Fruit fly (Drosophila melanogaster): ENCODE data around the gene Ank2.

Ank2 gene

DNA sequence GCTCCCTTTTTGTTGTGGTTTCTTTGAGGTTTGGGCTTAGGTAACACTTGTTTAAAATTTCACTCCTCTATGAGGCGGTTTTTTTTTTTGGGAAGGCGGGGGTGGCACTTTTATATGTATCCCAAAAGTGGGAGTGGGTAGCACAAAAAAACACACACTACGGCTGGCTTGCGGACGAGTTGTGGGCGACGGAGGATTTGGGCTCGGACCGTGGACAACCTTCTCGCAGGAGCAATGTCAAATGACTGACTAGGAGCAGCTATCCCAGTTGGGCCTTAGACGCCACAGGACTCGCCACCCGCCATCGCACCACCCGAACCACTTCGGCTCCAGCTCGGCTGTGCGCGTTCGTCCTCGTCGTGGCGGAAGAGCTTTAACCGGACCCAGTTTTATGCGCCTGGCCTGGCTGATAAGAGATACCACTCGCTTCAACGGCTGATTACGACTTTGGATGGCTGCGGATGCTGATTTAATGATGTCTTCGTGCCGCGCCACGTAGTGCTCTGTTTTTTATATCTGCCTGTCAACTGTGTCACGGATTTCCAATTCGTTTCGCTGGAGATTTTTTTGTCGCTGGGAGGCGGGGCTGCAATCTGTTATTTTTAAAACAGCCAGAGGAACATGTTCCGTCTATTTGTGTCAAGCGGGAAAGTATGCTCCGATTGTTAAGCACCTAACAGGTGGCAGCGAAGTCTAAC is at the start of gene Ank2:
Gene Ank2 (minus strand): TSS at position 533 of the 698 bp plus-strand sequence.
- TF ChIP-seq Eip93F (GFP tag; optimal IDR thresholded peaks at IDR 0.05) (no peak), eg (GFP tag; IDR thresholded peaks at IDR 0.05) (0 out of 3 replicates have a peak, but pooled peaks have one; percentile 11), Sox15 (GFP tag; optimal IDR thresholded peaks at IDR 0.05) (no peak), dac (GFP tag; optimal IDR thresholded peaks at IDR 0.05) (no peak)

DNA sequence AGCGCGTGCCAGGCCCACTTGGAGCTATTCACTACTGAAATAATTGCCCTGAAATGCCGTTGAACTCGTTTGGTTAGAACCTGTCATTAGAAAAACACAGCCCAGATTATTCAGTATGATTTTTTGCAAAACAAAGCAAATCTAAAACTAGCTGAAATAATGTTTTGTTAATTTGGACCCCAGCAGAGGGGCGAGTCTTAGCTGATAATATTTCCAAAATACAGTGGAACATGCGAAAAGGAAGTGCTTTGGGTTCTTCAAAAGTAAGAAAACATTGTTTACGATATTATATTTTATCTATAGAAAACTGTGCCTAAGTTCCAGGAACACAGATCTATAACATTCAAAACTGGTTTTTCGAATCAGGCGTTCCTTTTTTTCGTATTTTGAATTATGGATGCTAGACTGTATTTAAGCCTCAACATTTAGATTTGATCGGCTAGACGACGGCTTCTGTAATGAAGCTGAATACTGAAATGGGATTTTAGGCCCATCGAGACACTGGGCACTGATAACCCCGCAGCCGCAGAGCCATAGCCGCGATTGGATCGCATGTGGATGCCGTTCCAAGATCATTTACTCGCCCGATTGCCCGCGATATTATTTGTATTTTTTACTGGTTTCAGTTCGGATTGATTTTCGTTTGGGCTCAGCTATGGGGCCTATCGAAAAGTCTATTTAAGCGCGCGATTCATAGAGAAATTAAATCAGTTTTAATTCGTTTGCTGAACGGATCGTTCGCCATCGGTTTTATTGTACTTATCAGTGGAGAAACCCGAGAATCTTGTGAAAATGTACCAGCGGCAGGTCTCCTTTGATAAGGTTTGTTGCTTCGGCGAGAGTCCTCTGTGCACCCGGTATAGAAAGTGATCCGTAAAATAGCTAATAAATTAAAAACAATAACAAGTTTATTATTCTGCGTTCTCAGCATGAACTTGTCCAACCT is 41.9 kb upstream of the Ank2 start, which contains the start of gene Hn:
Gene Hn (plus strand): TSS at position 619 of the 946 bp plus-strand sequence.
- TF ChIP-seq acj6 (GFP tag; optimal IDR thresholded peaks at IDR 0.05) (no peak), svp (GFP tag) (peak; percentile 97)

DNA sequence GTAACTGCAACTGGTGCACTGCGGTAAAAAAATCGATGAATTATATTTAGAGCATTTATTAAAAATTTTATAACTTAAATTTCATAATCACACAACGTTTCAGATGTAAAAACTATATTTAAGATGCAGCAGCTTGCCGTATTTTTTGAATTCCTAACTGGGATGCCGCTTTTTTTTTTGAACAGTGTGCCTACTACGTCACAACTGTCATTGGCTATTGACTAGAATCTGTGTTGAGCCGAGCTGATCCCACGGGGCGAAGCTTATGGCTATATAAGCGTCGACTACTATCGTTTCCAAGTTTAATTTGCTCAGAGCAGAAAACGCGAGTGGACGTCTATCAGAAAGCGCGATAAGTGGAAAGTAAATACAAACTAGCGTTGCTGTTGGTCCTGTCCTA is 35.9 kb upstream of the Ank2 start, which contains the start of gene CG7409:
Gene CG7409 (plus strand): TSS at position 301 of the 400 bp plus-strand sequence.
- no peak for TF ChIP-seq Ets96B (tag; optimal IDR thresholded peaks at IDR 0.05)
- no peak for TF ChIP-seq CG11294 (GFP tag; IDR thresholded peaks at IDR 0.05)
- TF ChIP-seq Smox (GFP tag; optimal IDR thresholded peaks at IDR 0.05) = no peak
- no peak for TF ChIP-seq Sox14 (GFP tag; optimal IDR thresholded peaks at IDR 0.05)
- no peak for TF ChIP-seq CG16779 (tag; optimal IDR thresholded peaks at IDR 0.05)
- TF ChIP-seq Sox15 (GFP tag; optimal IDR thresholded peaks at IDR 0.05) = no peak
- TF ChIP-seq fd59A (GFP tag; optimal IDR thresholded peaks at IDR 0.05) = no peak
- no peak for TF ChIP-seq CG6792 (GFP tag; optimal IDR thresholded peaks at IDR 0.05)
- TF ChIP-seq CG3032 (tag; optimal IDR thresholded peaks at IDR 0.05) = no peak
- TF ChIP-seq CG15336 (GFP tag; IDR thresholded peaks at IDR 0.05) = no peak

DNA sequence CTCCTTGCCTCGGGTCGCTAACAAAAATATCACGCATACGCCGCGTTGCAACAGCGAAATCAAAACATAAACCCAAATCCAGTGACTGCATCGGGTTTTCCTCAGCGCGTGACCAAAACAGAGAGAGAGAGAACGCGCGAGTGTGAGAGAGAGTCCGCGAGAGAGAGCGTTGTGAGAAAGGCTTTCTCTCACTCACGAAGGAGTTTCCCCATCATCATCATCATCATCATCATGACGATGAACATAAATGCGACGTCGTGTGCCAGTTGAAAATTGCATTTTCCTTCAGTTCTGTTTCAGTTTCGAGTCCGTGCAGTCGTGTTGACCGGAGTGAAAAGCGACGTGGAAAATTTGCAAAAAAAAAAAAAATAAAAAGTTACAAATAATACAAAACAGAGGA is 28.8 kb upstream of the Ank2 start, which contains the start of gene CG13685:
Gene CG13685 (plus strand): TSS at position 301 of the 400 bp plus-strand sequence.
- TF ChIP-seq Eip78C (GFP tag) = peak; percentile 25
- no peak for TF ChIP-seq Sox102F (GFP tag; optimal IDR thresholded peaks at IDR 0.05)

DNA sequence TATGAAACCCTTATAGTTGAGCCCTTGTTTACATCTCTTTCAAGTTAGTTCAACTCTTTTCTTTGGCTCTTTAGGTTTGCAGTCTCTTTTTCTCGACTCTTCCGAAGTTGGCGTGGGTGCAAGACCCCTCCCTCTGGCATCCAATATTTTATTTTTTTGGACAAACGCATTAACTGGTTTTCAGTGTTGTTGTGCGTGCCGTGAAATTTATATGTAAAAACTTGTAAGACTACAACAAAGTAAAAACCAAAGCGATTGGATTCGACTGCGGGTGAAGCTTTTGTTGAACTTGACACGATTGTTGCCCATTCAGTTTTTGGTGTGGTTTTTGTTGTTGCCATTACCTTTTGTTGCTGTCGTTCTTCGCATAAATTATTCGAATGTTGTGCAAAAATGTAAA is 25.5 kb upstream of the Ank2 start:
- TF ChIP-seq dsx (GFP tag; optimal IDR thresholded peaks at IDR 0.05; ENCODE audit: poor library complexity, severe bottlenecking) (peak; percentile 92), CG1621 (tag; optimal IDR thresholded peaks at IDR 0.05) (no peak)

DNA sequence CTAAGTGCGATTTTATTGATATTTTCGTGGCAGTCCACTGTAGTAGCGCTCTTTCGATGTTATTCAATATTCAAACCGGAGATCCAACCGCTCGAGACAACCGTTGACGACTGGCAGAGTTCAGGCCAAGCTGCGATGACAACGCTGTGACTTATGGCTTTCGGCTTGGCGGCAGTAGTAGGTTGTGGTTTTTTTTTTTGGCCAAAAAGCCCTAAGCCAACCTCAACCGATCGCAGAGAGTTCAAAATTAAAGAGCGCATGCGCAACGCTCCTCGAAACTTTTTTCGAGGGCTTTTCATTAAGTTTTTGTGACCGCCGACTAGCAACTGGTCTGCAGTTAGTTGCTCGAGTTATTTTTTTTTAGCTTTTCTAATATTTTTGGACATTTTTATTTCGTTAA is 24.7 kb upstream of the Ank2 start, which contains the start of gene Snmp2:
Gene Snmp2 (minus strand): TSS at position 101 of the 400 bp plus-strand sequence.
- no peak for TF ChIP-seq net (GFP tag; optimal IDR thresholded peaks at IDR 0.05)
- no peak for TF ChIP-seq CG16779 (tag; optimal IDR thresholded peaks at IDR 0.05)
- no peak for TF ChIP-seq svp (GFP tag)
- no peak for TF ChIP-seq Smox (GFP tag; optimal IDR thresholded peaks at IDR 0.05)
- TF ChIP-seq Hr38 (GFP tag; optimal IDR thresholded peaks at IDR 0.05) = no peak
- TF ChIP-seq CG8119 (GFP tag; IDR thresholded peaks at IDR 0.05) = no peak
- no peak for TF ChIP-seq CG34406 (GFP tag; optimal IDR thresholded peaks at IDR 0.05)
- no peak for TF ChIP-seq Sox15 (GFP tag; optimal IDR thresholded peaks at IDR 0.05)
- no peak for TF ChIP-seq dac (GFP tag; optimal IDR thresholded peaks at IDR 0.05)
- no peak for TF ChIP-seq vri (GFP tag; optimal IDR thresholded peaks at IDR 0.05)
- TF ChIP-seq CG6854 (GFP tag; optimal IDR thresholded peaks at IDR 0.05) = no peak
- TF ChIP-seq lz (GFP tag; optimal IDR thresholded peaks at IDR 0.05) = no peak
- TF ChIP-seq CG3032 (tag; optimal IDR thresholded peaks at IDR 0.05) = no peak
- no peak for TF ChIP-seq OdsH (GFP tag; optimal IDR thresholded peaks at IDR 0.05)
- TF ChIP-seq CG32006 (GFP tag; optimal IDR thresholded peaks at IDR 0.05) = no peak
- no peak for TF ChIP-seq CG6163 (GFP tag; IDR thresholded peaks at IDR 0.05)
- no peak for TF ChIP-seq CG11902 (GFP tag; optimal IDR thresholded peaks at IDR 0.05)
